Fruit fly (Drosophila melanogaster): ENCODE results near the gene mRpS24.

mRpS24 gene

dm6 chr3R:24134580-24134979 lies 28.8 kb downstream of the mRpS24 start, which contains the start of gene Sec10 (continued):
- TF ChIP-seq Dip2 (GFP tag; IDR thresholded peaks at IDR 0.05), result no peak
- TF ChIP-seq CG3281 (GFP tag; optimal IDR thresholded peaks at IDR 0.05), result no peak
- no peak for TF ChIP-seq gcm2 (GFP tag; optimal IDR thresholded peaks at IDR 0.05)
- TF ChIP-seq vnd (GFP tag; IDR thresholded peaks at IDR 0.05; ENCODE audit: partially characterized antibody), result no peak
- no peak for TF ChIP-seq klu (GFP tag; IDR thresholded peaks at IDR 0.05)
- no peak for TF ChIP-seq Hand (GFP tag; optimal IDR thresholded peaks at IDR 0.05)
- TF ChIP-seq CG4854 (GFP tag; optimal IDR thresholded peaks at IDR 0.05), result no peak
- TF ChIP-seq lmd (GFP tag; IDR thresholded peaks at IDR 0.05), result no peak
- no peak for TF ChIP-seq gcm (GFP tag; optimal IDR thresholded peaks at IDR 0.05)
- no peak for TF ChIP-seq Ptx1 (GFP tag; IDR thresholded peaks at IDR 0.05)
- TF ChIP-seq CG18262 (tag; optimal IDR thresholded peaks at IDR 0.05), result no peak
- no peak for TF ChIP-seq CG9797 (GFP tag; optimal IDR thresholded peaks at IDR 0.05)
- TF ChIP-seq Hr78 (GFP tag; optimal IDR thresholded peaks at IDR 0.05), result no peak
- no peak for TF ChIP-seq disco-r (GFP tag; optimal IDR thresholded peaks at IDR 0.05)
- no peak for TF ChIP-seq CkIIα-i1 (GFP tag; IDR thresholded peaks at IDR 0.05)
- peak; percentile 86 for TF ChIP-seq sens (GFP tag)
- TF ChIP-seq Lpt (GFP tag; optimal IDR thresholded peaks at IDR 0.05), result no peak
- TF ChIP-seq jumu (GFP tag; optimal IDR thresholded peaks at IDR 0.05), result no peak
- no peak for TF ChIP-seq CG12299 (tag; optimal IDR thresholded peaks at IDR 0.05)
- TF ChIP-seq salm (tag; optimal IDR thresholded peaks at IDR 0.05), result no peak
- TF ChIP-seq toy (GFP tag; IDR thresholded peaks at IDR 0.05), result no peak
- no peak for TF ChIP-seq sens-2 (GFP tag; IDR thresholded peaks at IDR 0.05)
- TF ChIP-seq Xbp1 (GFP tag; optimal IDR thresholded peaks at IDR 0.05), result no peak
- no peak for TF ChIP-seq sqz (GFP tag; optimal IDR thresholded peaks at IDR 0.05)
- no peak for TF ChIP-seq HLHmδ (GFP tag; optimal IDR thresholded peaks at IDR 0.05)
- no peak for TF ChIP-seq CG10366 (GFP tag; IDR thresholded peaks at IDR 0.05)
- no peak for TF ChIP-seq CrebB (tag; optimal IDR thresholded peaks at IDR 0.05)
- peak; percentile 13; the same call in 1 of the 2 replicates for TF ChIP-seq hbn (GFP tag; IDR thresholded peaks at IDR 0.05; ENCODE audit: partially characterized antibody)
- TF ChIP-seq Bgb (GFP tag; IDR thresholded peaks at IDR 0.05; ENCODE audit: partially characterized antibody), result no peak; the same call in 1 of the 2 replicates
- no peak for TF ChIP-seq ind (GFP tag; optimal IDR thresholded peaks at IDR 0.05)
- no peak for TF ChIP-seq CG12219 (GFP tag; optimal IDR thresholded peaks at IDR 0.05)
- TF ChIP-seq tll (GFP tag; optimal IDR thresholded peaks at IDR 0.05), result no peak
- no peak for TF ChIP-seq Deaf1 (tag; optimal IDR thresholded peaks at IDR 0.05)
- no peak for TF ChIP-seq Atf-2 (GFP tag; optimal IDR thresholded peaks at IDR 0.05)
- no peak for TF ChIP-seq NfI (GFP tag; optimal IDR thresholded peaks at IDR 0.05)
- peak; percentile 22 for TF ChIP-seq CHES-1-like (GFP tag; optimal IDR thresholded peaks at IDR 0.05)
- peak; percentile 32 for TF ChIP-seq CTCF (GFP tag; optimal IDR thresholded peaks at IDR 0.05)
- no peak for TF ChIP-seq Poxn (GFP tag; IDR thresholded peaks at IDR 0.05)
- peak; percentile 85 for TF ChIP-seq scrt (GFP tag; optimal IDR thresholded peaks at IDR 0.05)
- no peak for TF ChIP-seq CG10543 (GFP tag; optimal IDR thresholded peaks at IDR 0.05)
- no peak for TF ChIP-seq CG15479 (GFP tag; optimal IDR thresholded peaks at IDR 0.05)
- TF ChIP-seq ap (GFP tag; IDR thresholded peaks at IDR 0.05), result no peak
- TF ChIP-seq CG2199 (GFP tag; IDR thresholded peaks at IDR 0.05), result no peak
- TF ChIP-seq BEAF-32 (GFP tag; optimal IDR thresholded peaks at IDR 0.05), result peak; percentile 32
- TF ChIP-seq MTF-1 (GFP tag; optimal IDR thresholded peaks at IDR 0.05; ENCODE audit: borderline replicate concordance), result peak; percentile 9
- peak; percentile 89 for TF ChIP-seq E2f2 (GFP tag; IDR thresholded peaks at IDR 0.05)
- no peak for TF ChIP-seq CG15269 (tag; optimal IDR thresholded peaks at IDR 0.05)
- no peak for TF ChIP-seq CG11085 (GFP tag; IDR thresholded peaks at IDR 0.05)
- no peak for TF ChIP-seq stc (GFP tag; IDR thresholded peaks at IDR 0.05)
- no peak for TF ChIP-seq Hr51 (GFP tag; optimal IDR thresholded peaks at IDR 0.05)
- 0 out of 3 replicates have a peak, but pooled peaks have one; percentile 37 for TF ChIP-seq Opbp (GFP tag; IDR thresholded peaks at IDR 0.05; ENCODE audit: partially characterized antibody)
